Worm (Caenorhabditis elegans): Measurements from ENCODE around the gene ggtb-1.

ggtb-1 gene

DNA sequence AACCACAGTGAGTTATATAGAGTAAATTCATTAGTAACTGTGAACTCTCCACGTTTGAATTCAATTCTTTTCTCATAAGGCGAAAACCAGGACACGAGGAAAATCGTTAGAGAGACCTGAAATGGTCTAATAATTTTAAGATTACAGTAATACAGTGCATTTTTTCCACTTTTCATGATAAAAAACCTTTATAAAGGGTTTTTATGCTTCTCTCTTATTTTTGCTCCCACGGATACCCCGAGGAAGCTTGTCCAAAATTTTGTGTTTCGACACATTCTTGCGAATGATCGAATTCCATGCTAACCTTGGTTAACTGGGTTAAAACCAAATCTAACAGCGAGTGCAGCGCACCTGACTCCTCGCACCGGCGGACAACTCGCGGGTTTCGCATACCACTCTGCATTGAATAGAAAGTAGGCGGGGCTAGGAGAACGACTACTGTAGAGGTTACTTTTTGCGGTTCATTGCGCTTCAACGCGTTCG, 6.7 kb downstream of the ggtb-1 start (continued):
- TF ChIP-seq snpc-1.1 (tag; optimal IDR thresholded peaks at IDR 0.05; ENCODE audit: insufficient read depth), result peak; percentile 98
- TF ChIP-seq him-1 (tag; optimal IDR thresholded peaks at IDR 0.05), result peak; percentile 62
- no peak for TF ChIP-seq aptf-3 (GFP tag; IDR thresholded peaks at IDR 0.05)
- no peak for TF ChIP-seq B0019.2 (GFP tag; conservative IDR thresholded peaks at IDR 0.05)

- TF ChIP-seq B0336.3 (GFP tag; IDR thresholded peaks at IDR 0.05) (peak; percentile 88), gei-17 (GFP tag; optimal IDR thresholded peaks at IDR 0.05) (peak; percentile 49), xnd-1 (tag; optimal IDR thresholded peaks at IDR 0.05) (peak; percentile 22), ztf-3 (GFP tag; optimal IDR thresholded peaks at IDR 0.05) (no peak), F39B2.1 (GFP tag; IDR thresholded peaks at IDR 0.05) (no peak), Y56A3A.18 (GFP tag; IDR thresholded peaks at IDR 0.05) (peak; percentile 72; the same call in 1 of the 2 replicates), ceh-91 (GFP tag; IDR thresholded peaks at IDR 0.05) (no peak), let-607 (tag; optimal IDR thresholded peaks at IDR 0.05) (peak in 1 of 2 experiments; percentile 30), ama-1 (optimal IDR thresholded peaks at IDR 0.05) (peak; percentile 82), ama-1 (GFP tag; optimal IDR thresholded peaks at IDR 0.05) (no peak), T07F8.4 (tag; optimal IDR thresholded peaks at IDR 0.05) (no peak), mxl-1 (tag; optimal IDR thresholded peaks at IDR 0.05) (peak; percentile 6), B0035.1 (tag; optimal IDR thresholded peaks at IDR 0.05) (no peak), Y53G8AR.9 (GFP tag; conservative IDR thresholded peaks at IDR 0.05) (peak; percentile 73), rec-8 (tag; optimal IDR thresholded peaks at IDR 0.05) (no peak), attf-3 (GFP tag; conservative IDR thresholded peaks at IDR 0.05) (peak; percentile 61; the same call in 1 of the 2 replicates), hmg-20 (GFP tag; IDR thresholded peaks at IDR 0.05) (0 out of 2 replicates have a peak, but pooled peaks have one; percentile 31), nhr-120 (GFP tag; IDR thresholded peaks at IDR 0.05) (no peak), ceh-58 (GFP tag; IDR thresholded peaks at IDR 0.05) (no peak), pbrm-1 (GFP tag; IDR thresholded peaks at IDR 0.05) (peak; percentile 98), sdz-38 (tag; optimal IDR thresholded peaks at IDR 0.05) (no peak), ceh-100 (GFP tag; IDR thresholded peaks at IDR 0.05) (peak; percentile 59), lir-1 (GFP tag; conservative IDR thresholded peaks at IDR 0.05) (peak; percentile 49; the same call in 1 of the 2 replicates), ccch-3 (GFP tag; optimal IDR thresholded peaks at IDR 0.05) (no peak), bed-2 (GFP tag; IDR thresholded peaks at IDR 0.05) (no peak), D2030.7 (GFP tag; IDR thresholded peaks at IDR 0.05) (peak; percentile 97), mel-28 (tag; optimal IDR thresholded peaks at IDR 0.05; ENCODE audit: borderline replicate concordance) (no peak), nfya-1 (tag; optimal IDR thresholded peaks at IDR 0.05; ENCODE audit: borderline replicate concordance, insufficient read depth) (no peak), nfyb-1 (GFP tag; IDR thresholded peaks at IDR 0.05) (peak; percentile 90), ztf-18 (tag; optimal IDR thresholded peaks at IDR 0.05) (peak; percentile 59), snpc-3.4 (tag; optimal IDR thresholded peaks at IDR 0.05) (peak; percentile 99), nhr-80 (tag; optimal IDR thresholded peaks at IDR 0.05) (peak; percentile 63), K12H6.12 (tag; optimal IDR thresholded peaks at IDR 0.05) (no peak), madf-8 (GFP tag; conservative IDR thresholded peaks at IDR 0.05) (0 out of 2 replicates have a peak, but pooled peaks have one; percentile 16), unc-62 (GFP tag; optimal IDR thresholded peaks at IDR 0.05) (no peak), B0261.1 (tag; optimal IDR thresholded peaks at IDR 0.05) (peak; percentile 3), lin-54 (GFP tag; optimal IDR thresholded peaks at IDR 0.05) (peak; percentile 82), rpc-1 (optimal IDR thresholded peaks at IDR 0.05) (no peak), rpc-1 (tag; optimal IDR thresholded peaks at IDR 0.05) (peak; percentile 9), F52B5.7 (tag; optimal IDR thresholded peaks at IDR 0.05) (peak; percentile 35), ceh-40 (GFP tag; IDR thresholded peaks at IDR 0.05) (no peak), let-526 (GFP tag; IDR thresholded peaks at IDR 0.05) (no peak), F22D6.2 (tag; optimal IDR thresholded peaks at IDR 0.05) (peak; percentile 28)
These were observed 7.7 kb downstream of the ggtb-1 start for ce11 chrIII:7141285-7141715.
